Worm (Caenorhabditis elegans) whole organism, mixed stage, embryonic: Measurements from ENCODE around the gene C39D10.11.

Experiments used
- ceh-83 ChIP-seq: fragments of 200-800 bp; sonication (Bioruptor generic); optimal IDR thresholded peaks from 2 replicates; lab custom pipeline; 2018; ENCODE audit warnings: mild to moderate bottlenecking, missing genetic modification characterization, missing compliant biosample characterization
- elt-1 ChIP-seq: sonication (generic microtip); optimal IDR thresholded peaks from 2 replicates; lab custom pipeline; 2017; ENCODE audit warnings: missing genetic modification characterization, mild to moderate bottlenecking, missing compliant biosample characterization, antibody characterized with exemption, moderate library complexity, borderline replicate concordance; ENCODE audit not compliant: insufficient read depth
- mab-5 ChIP-seq: fragments of 150-350 bp; optimal IDR thresholded peaks from 2 replicates; lab custom pipeline; 2014; ENCODE audit warnings: missing biosample characterization, missing genetic modification characterization
- nhr-12 ChIP-seq: fragments of 150-350 bp; optimal IDR thresholded peaks from 2 replicates; lab custom pipeline; 2014; ENCODE audit warnings: missing biosample characterization, missing genetic modification characterization
- nhr-237 ChIP-seq: fragments of 150-350 bp; optimal IDR thresholded peaks from 2 replicates; lab custom pipeline; 2014; ENCODE audit warnings: missing biosample characterization, missing genetic modification characterization
- nhr-28 ChIP-seq: fragments of 150-350 bp; optimal IDR thresholded peaks from 2 replicates; lab custom pipeline; 2014; ENCODE audit warnings: missing biosample characterization, missing genetic modification characterization
- nhr-76 ChIP-seq: sonication (generic microtip); optimal IDR thresholded peaks from 2 replicates; lab custom pipeline; 2017; ENCODE audit warnings: missing biosample characterization, missing genetic modification characterization
- snpc-4 ChIP-seq: fragments of 150-350 bp; optimal IDR thresholded peaks from 2 replicates; lab custom pipeline; 2014; ENCODE audit warnings: missing biosample characterization, missing genetic modification characterization

DNA sequence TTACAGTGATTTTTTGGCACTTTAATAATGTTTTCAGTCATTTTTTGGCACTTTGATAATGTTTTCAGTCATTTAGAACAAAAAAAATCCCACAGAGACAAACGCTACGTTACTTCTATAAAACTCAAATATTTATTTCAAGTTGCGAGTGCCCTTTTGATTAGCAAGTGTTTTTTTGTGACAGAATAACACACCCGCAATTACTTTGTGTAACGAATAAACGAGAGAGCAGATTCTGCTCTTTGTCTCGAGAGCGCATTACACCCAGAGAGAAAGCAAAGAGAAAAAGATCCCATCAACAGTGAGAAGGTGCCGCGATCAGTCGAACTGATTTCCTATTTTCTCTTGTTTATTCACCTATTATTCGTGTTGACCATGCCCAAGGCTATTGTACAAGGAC, 19.1 kb upstream of the C39D10.11 start, which contains the start of gene pcyt-2.2:
- TF ChIP-seq mab-5 (tag; lab: Kevin White, UChicago) (no peak), snpc-4 (tag; lab: Kevin White, UChicago) (no peak), nhr-237 (tag; lab: Kevin White, UChicago) (no peak), nhr-12 (tag; lab: Kevin White, UChicago) (no peak), elt-1 (tag; lab: Kevin White, UChicago) (no peak), nhr-76 (tag; lab: Kevin White, UChicago) (no peak), ceh-83 (GFP tag; lab: Kevin White, UChicago) (no peak), nhr-28 (no peak)
